Worm (Caenorhabditis elegans): ENCODE data around the gene T01G6.10.

- no peak for TF ChIP-seq ztf-29 (GFP tag; IDR thresholded peaks at IDR 0.05)
- TF ChIP-seq cog-1 (tag; optimal IDR thresholded peaks at IDR 0.05), result no peak
- no peak for TF ChIP-seq flt-1 (GFP tag; IDR thresholded peaks at IDR 0.05)
- TF ChIP-seq ref-1 (GFP tag; conservative IDR thresholded peaks at IDR 0.05), result no peak
- no peak for TF ChIP-seq med-1 (GFP tag; optimal IDR thresholded peaks at IDR 0.05; ENCODE audit: insufficient read depth)
- TF ChIP-seq klf-2 (GFP tag; conservative IDR thresholded peaks at IDR 0.05), result no peak
- no peak for TF ChIP-seq T22C8.4 (GFP tag; IDR thresholded peaks at IDR 0.05)
These were observed 19.7 kb downstream of the T01G6.10 start, which contains the start of gene nhr-130 for ce11 chrV:483289-483795.

Measured in whole organism, midembryonic.